Fruit fly (Drosophila melanogaster) whole organism, embryonic: ENCODE measurements around the gene CG31957.

Experiments
- Abd-B ChIP-seq: fragments of 200-800 bp; sonication (Bioruptor generic); optimal IDR thresholded peaks from 2 replicates; lab custom pipeline; 2018; ENCODE audit warnings: missing biosample characterization, mild to moderate bottlenecking, missing genetic modification characterization, moderate library complexity
- Asciz ChIP-seq: fragments of 200-800 bp; sonication (Bioruptor generic); optimal IDR thresholded peaks from 2 replicates; lab custom pipeline; 2017; ENCODE audit warnings: missing biosample characterization, mild to moderate bottlenecking, missing genetic modification characterization, missing genetic modification reagents
- BEAF-32 ChIP-seq: fragments of 200-800 bp; sonication (Bioruptor generic); optimal IDR thresholded peaks from 3 replicates; lab custom pipeline; 2017; ENCODE audit warnings: missing biosample characterization, missing genetic modification characterization, mild to moderate bottlenecking, moderate library complexity, missing genetic modification reagents
- CG10147 ChIP-seq: fragments of 200-800 bp; sonication (Bioruptor generic); optimal IDR thresholded peaks from 2 replicates; lab custom pipeline; 2019; ENCODE audit warnings: missing biosample characterization, mild to moderate bottlenecking, missing genetic modification characterization, moderate library complexity
- CG1024 ChIP-seq: fragments of 200-800 bp; sonication (Bioruptor generic); IDR thresholded peaks from 2 replicates; pipeline ENCODE4 v1.3.6; 2022; ENCODE audit warnings: missing biosample characterization, missing genetic modification characterization
- CG11247 ChIP-seq: fragments of 200-800 bp; sonication (Bioruptor generic); IDR thresholded peaks from 2 replicates; pipeline ENCODE4 v1.3.6; 2022; ENCODE audit warnings: missing biosample characterization, missing genetic modification characterization
- CG12219 ChIP-seq: fragments of 200-800 bp; sonication (Bioruptor generic); optimal IDR thresholded peaks from 3 replicates; lab custom pipeline; 2018; ENCODE audit warnings: missing biosample characterization, mild to moderate bottlenecking, missing genetic modification characterization
- CG13775 ChIP-seq: fragments of 200-800 bp; sonication (Bioruptor generic); optimal IDR thresholded peaks from 3 replicates; lab custom pipeline; 2017; ENCODE audit warnings: missing biosample characterization, mild to moderate bottlenecking, missing genetic modification characterization
- CG13894 ChIP-seq: fragments of 200-800 bp; sonication (Bioruptor generic); optimal IDR thresholded peaks from 3 replicates; lab custom pipeline; 2018; ENCODE audit warnings: missing biosample characterization, mild to moderate bottlenecking, missing genetic modification characterization, moderate library complexity
- CG16813 ChIP-seq: fragments of 200-800 bp; sonication (Bioruptor generic); IDR thresholded peaks from 3 replicates; pipeline ENCODE4 v1.3.6; 2022; ENCODE audit warnings: missing biosample characterization, missing genetic modification characterization; ENCODE audit not compliant: partially characterized antibody
- CG18476 ChIP-seq: fragments of 200-800 bp; sonication (Bioruptor generic); optimal IDR thresholded peaks from 2 replicates; lab custom pipeline; 2016; ENCODE audit warnings: missing biosample characterization, mild to moderate bottlenecking, missing genetic modification characterization
- CG2202 ChIP-seq: fragments of 200-800 bp; sonication (Bioruptor generic); optimal IDR thresholded peaks from 2 replicates; lab custom pipeline; 2018; ENCODE audit warnings: missing biosample characterization, mild to moderate bottlenecking, missing genetic modification characterization
- CG2712 ChIP-seq: fragments of 200-800 bp; optimal IDR thresholded peaks from 3 replicates; lab custom pipeline; 2019; ENCODE audit warnings: missing biosample characterization, mild to moderate bottlenecking, missing genetic modification characterization, moderate library complexity
- CG30020 ChIP-seq: fragments of 200-800 bp; optimal IDR thresholded peaks from 2 replicates; lab custom pipeline; 2019; ENCODE audit warnings: missing biosample characterization, mild to moderate bottlenecking, missing genetic modification characterization, moderate library complexity
- CG30403 ChIP-seq: fragments of 200-800 bp; sonication (Bioruptor generic); optimal IDR thresholded peaks from 3 replicates; lab custom pipeline; 2016; ENCODE audit warnings: missing biosample characterization, missing genetic modification characterization
- CG3065 ChIP-seq: fragments of 200-800 bp; sonication (Bioruptor generic); optimal IDR thresholded peaks from 2 replicates; lab custom pipeline; 2016; ENCODE audit warnings: missing biosample characterization, missing genetic modification characterization
- CG33213 ChIP-seq: fragments of 200-800 bp; sonication (Bioruptor generic); optimal IDR thresholded peaks from 3 replicates; lab custom pipeline; 2016; ENCODE audit warnings: missing biosample characterization, missing genetic modification characterization
- CG3847 ChIP-seq: fragments of 200-800 bp; sonication (Bioruptor generic); IDR thresholded peaks from 2 replicates; pipeline ENCODE4 v1.3.6; 2022; ENCODE audit warnings: missing biosample characterization, missing genetic modification characterization
- CG3995 ChIP-seq: fragments of 200-800 bp; sonication (Bioruptor generic); optimal IDR thresholded peaks from 3 replicates; lab custom pipeline; 2016; ENCODE audit warnings: missing biosample characterization, missing genetic modification characterization
- CG43689 ChIP-seq: fragments of 200-800 bp; sonication (Bioruptor generic); IDR thresholded peaks from 2 replicates; pipeline ENCODE4 v1.3.6; 2022; ENCODE audit warnings: missing biosample characterization, missing genetic modification characterization
- CG4730 ChIP-seq: fragments of 200-800 bp; sonication (Bioruptor generic); IDR thresholded peaks from 2 replicates; pipeline ENCODE4 v1.3.6; 2022; ENCODE audit warnings: missing biosample characterization, missing genetic modification characterization
- CG7357 ChIP-seq: fragments of 200-800 bp; sonication (Bioruptor generic); IDR thresholded peaks from 3 replicates; pipeline ENCODE4 v1.3.6; 2022; ENCODE audit warnings: missing biosample characterization, missing genetic modification characterization
- CG7372 ChIP-seq: fragments of 200-800 bp; sonication (Bioruptor generic); IDR thresholded peaks from 2 replicates; pipeline ENCODE4 v1.3.6; 2022; ENCODE audit warnings: missing biosample characterization, missing genetic modification characterization
- CG8089 ChIP-seq: fragments of 200-800 bp; sonication (Bioruptor generic); optimal IDR thresholded peaks from 3 replicates; lab custom pipeline; 2016; ENCODE audit warnings: missing biosample characterization, missing genetic modification characterization
- CG9215 ChIP-seq: fragments of 200-800 bp; sonication (Bioruptor generic); IDR thresholded peaks from 2 replicates; pipeline ENCODE4 v1.3.6; 2022; ENCODE audit warnings: missing biosample characterization, missing genetic modification characterization
- CG9437 ChIP-seq: fragments of 200-800 bp; sonication (Bioruptor generic); optimal IDR thresholded peaks from 2 replicates; lab custom pipeline; 2018; ENCODE audit warnings: missing biosample characterization, mild to moderate bottlenecking, missing genetic modification characterization
- CG9932 ChIP-seq: fragments of 200-800 bp; sonication (Bioruptor generic); IDR thresholded peaks from 2 replicates; pipeline ENCODE4 v1.3.6; 2022; ENCODE audit warnings: missing biosample characterization, missing genetic modification characterization
- Chrac-16 ChIP-seq: fragments of 200-800 bp; sonication (Bioruptor generic); optimal IDR thresholded peaks from 3 replicates; lab custom pipeline; 2016; ENCODE audit warnings: missing biosample characterization, missing genetic modification characterization
- D19B ChIP-seq: fragments of 200-800 bp; sonication (Bioruptor generic); optimal IDR thresholded peaks from 2 replicates; lab custom pipeline; 2017; ENCODE audit warnings: missing biosample characterization, mild to moderate bottlenecking, missing genetic modification characterization
- Dbx ChIP-seq: fragments of 200-800 bp; sonication (Bioruptor generic); IDR thresholded peaks from 3 replicates; pipeline ENCODE4 v1.3.6; 2022; ENCODE audit warnings: missing biosample characterization, missing genetic modification characterization
- ERR ChIP-seq: fragments of 200-800 bp; sonication (Bioruptor generic); optimal IDR thresholded peaks from 2 replicates; lab custom pipeline; 2016; ENCODE audit warnings: missing biosample characterization, missing genetic modification characterization
- Eip74EF ChIP-seq, 2 experiments: fragments of 200-800 bp in 1 of 2; fragments of >200 bp in 1 of 2; sonication (Bioruptor generic) in 1 of 2; optimal IDR thresholded peaks; 2 replicates each; lab custom pipeline; 2017 to 2019; ENCODE audit warnings: missing biosample characterization in 2 of 2, missing genetic modification characterization in 2 of 2, mild to moderate bottlenecking in 1 of 2, moderate library complexity in 1 of 2
- Ets97D ChIP-seq: fragments of 200-800 bp; sonication (Bioruptor generic); optimal IDR thresholded peaks from 3 replicates; lab custom pipeline; 2016; ENCODE audit warnings: missing biosample characterization, missing genetic modification characterization
- GATAe ChIP-seq: fragments of 200-800 bp; sonication (Bioruptor generic); conservative IDR thresholded peaks from 2 replicates; pipeline ENCODE4 v1.3.6; 2022; ENCODE audit warnings: missing biosample characterization, missing genetic modification characterization
- Gug ChIP-seq: fragments of 200-800 bp; sonication (Bioruptor generic); IDR thresholded peaks from 4 replicates; pipeline ENCODE4 v1.3.6; 2022; ENCODE audit warnings: missing biosample characterization, missing genetic modification characterization
- HLH3B ChIP-seq: fragments of 200-800 bp; sonication (Bioruptor generic); IDR thresholded peaks from 2 replicates; pipeline ENCODE4 v1.3.6; 2022; ENCODE audit warnings: missing biosample characterization, missing genetic modification characterization
- Meics ChIP-seq: fragments of 200-800 bp; sonication (Bioruptor generic); optimal IDR thresholded peaks from 2 replicates; lab custom pipeline; 2017; ENCODE audit warnings: missing biosample characterization, mild to moderate bottlenecking, missing genetic modification characterization
- NFAT ChIP-seq: fragments of 200-800 bp; sonication (Bioruptor generic); IDR thresholded peaks from 2 replicates; pipeline ENCODE4 v1.3.6; 2022; ENCODE audit warnings: missing biosample characterization, missing genetic modification characterization
- Nf-YA ChIP-seq: fragments of 200-800 bp; sonication (Bioruptor generic); IDR thresholded peaks from 2 replicates; pipeline ENCODE4 v1.3.6; 2022; ENCODE audit warnings: missing biosample characterization, missing genetic modification characterization
- Optix ChIP-seq: fragments of 200-800 bp; sonication (Bioruptor generic); IDR thresholded peaks from 3 replicates; pipeline ENCODE4 v1.3.6; 2022; ENCODE audit warnings: missing biosample characterization, missing genetic modification characterization
- Pdp1 ChIP-seq, 2 experiments: fragments of 200-800 bp; sonication (Bioruptor generic); optimal IDR thresholded peaks; 3 replicates each; lab custom pipeline; 2016; ENCODE audit warnings: missing biosample characterization in 2 of 2, missing genetic modification characterization in 2 of 2, mild to moderate bottlenecking in 1 of 2, moderate library complexity in 1 of 2
- Ptx1 ChIP-seq: fragments of 200-800 bp; sonication (Bioruptor generic); IDR thresholded peaks from 2 replicates; pipeline ENCODE4 v1.3.6; 2022; ENCODE audit warnings: missing biosample characterization, missing genetic modification characterization
- Sox100B ChIP-seq: fragments of 200-800 bp; sonication (Bioruptor generic); optimal IDR thresholded peaks from 3 replicates; lab custom pipeline; 2018; ENCODE audit warnings: missing biosample characterization, mild to moderate bottlenecking, missing genetic modification characterization
- chinmo ChIP-seq: fragments of 200-800 bp; sonication (Bioruptor generic); IDR thresholded peaks from 4 replicates; pipeline ENCODE4 v1.3.6; 2022; ENCODE audit warnings: missing biosample characterization, missing genetic modification characterization; ENCODE audit not compliant: partially characterized antibody
- crp ChIP-seq, 2 experiments: fragments of 200-800 bp; sonication (Bioruptor generic); optimal IDR thresholded peaks; 2 replicates in 1 of 2; 3 replicates in 1 of 2; lab custom pipeline; 2017; ENCODE audit warnings: missing biosample characterization in 2 of 2, missing genetic modification characterization in 2 of 2, mild to moderate bottlenecking in 1 of 2, moderate library complexity in 1 of 2
- eve ChIP-seq, 2 experiments: fragments of >200 bp; optimal IDR thresholded peaks; 2 replicates each; lab custom pipeline; 2017; ENCODE audit warnings: missing biosample characterization in 2 of 2, missing genetic modification characterization in 2 of 2
- hb ChIP-seq: fragments of 200-800 bp; sonication (Bioruptor generic); IDR thresholded peaks from 3 replicates; pipeline ENCODE4 v1.3.6; 2022; ENCODE audit warnings: missing biosample characterization, missing genetic modification characterization; ENCODE audit not compliant: partially characterized antibody
- onecut ChIP-seq: fragments of 200-800 bp; sonication (Bioruptor generic); IDR thresholded peaks from 2 replicates; pipeline ENCODE4 v1.3.6; 2022; ENCODE audit warnings: missing biosample characterization, missing genetic modification characterization
- otp ChIP-seq: fragments of 200-800 bp; sonication (Bioruptor generic); IDR thresholded peaks from 3 replicates; pipeline ENCODE4, ENCODE4 v1.3.6; 2022; ENCODE audit warnings: missing biosample characterization, missing genetic modification characterization
- row ChIP-seq: fragments of 200-800 bp; sonication (Bioruptor generic); IDR thresholded peaks from 3 replicates; pipeline ENCODE4 v1.3.6; 2022; ENCODE audit warnings: missing biosample characterization, missing genetic modification characterization
- sim ChIP-seq: fragments of 200-800 bp; sonication (Bioruptor generic); IDR thresholded peaks from 2 replicates; pipeline ENCODE4 v1.3.6; 2022; ENCODE audit warnings: missing biosample characterization, missing genetic modification characterization
- sisA ChIP-seq: fragments of 200-800 bp; sonication (Bioruptor generic); IDR thresholded peaks from 2 replicates; pipeline ENCODE4 v1.3.6; 2022; ENCODE audit warnings: missing biosample characterization, missing genetic modification characterization

CG31957 gene

dm6 chr2L:3856372-3856771 lies 15.9 kb downstream of the CG31957 start (continued):
- no peak for TF ChIP-seq GATAe
- no peak for TF ChIP-seq Optix (GFP tag; lab: Robert Waterston, UW)
- no peak for TF ChIP-seq CG30020
- TF ChIP-seq Meics (GFP tag; lab: Kevin White, UChicago), result no peak
- TF ChIP-seq onecut, result no peak
- no peak for TF ChIP-seq hb (GFP tag; lab: Robert Waterston, UW)
- TF ChIP-seq row (GFP tag; lab: Robert Waterston, UW), result peak; percentile 47
- no peak for TF ChIP-seq CG4730
- TF ChIP-seq CG9932 (GFP tag; lab: Robert Waterston, UW), result no peak
- TF ChIP-seq CG3847 (GFP tag; lab: Robert Waterston, UW), result no peak
- TF ChIP-seq CG2712 (tag; lab: Kevin White, UChicago), result peak; percentile 82
- TF ChIP-seq CG9437, result no peak
- no peak for TF ChIP-seq crp (GFP tag; optimal IDR thresholded peaks at IDR 0.05; lab: Kevin White, UChicago)
- no peak for TF ChIP-seq CG7357 (GFP tag; lab: Robert Waterston, UW)
- TF ChIP-seq otp (GFP tag; lab: Robert Waterston, UW), result no peak
- no peak for TF ChIP-seq CG18476 (GFP tag; lab: Kevin White, UChicago)
- no peak for TF ChIP-seq Gug (GFP tag; lab: Robert Waterston, UW)
- no peak for TF ChIP-seq Nf-YA (GFP tag; lab: Robert Waterston, UW)
- no peak for TF ChIP-seq CG43689
- TF ChIP-seq Chrac-16 (GFP tag; lab: Kevin White, UChicago), result peak; percentile 9
- TF ChIP-seq NFAT (GFP tag; lab: Robert Waterston, UW), result no peak
- TF ChIP-seq D19B (GFP tag; lab: Kevin White, UChicago), result no peak
- TF ChIP-seq Ets97D (GFP tag; lab: Kevin White, UChicago), result no peak
- no peak for TF ChIP-seq CG7372
- TF ChIP-seq CG12219 (GFP tag; lab: Kevin White, UChicago), result no peak
- no peak for TF ChIP-seq CG10147 (GFP tag; lab: Kevin White, UChicago)
- no peak for TF ChIP-seq CG11247
- no peak for TF ChIP-seq HLH3B
- no peak for TF ChIP-seq CG13894 (tag; lab: Kevin White, UChicago)
- peak; percentile 35 for TF ChIP-seq Asciz (GFP tag; lab: Kevin White, UChicago)
- no peak for TF ChIP-seq CG8089
- TF ChIP-seq CG9215 (GFP tag; lab: Robert Waterston, UW), result no peak
- no peak for TF ChIP-seq Dbx (GFP tag; lab: Robert Waterston, UW)
- TF ChIP-seq Ptx1 (GFP tag; lab: Robert Waterston, UW), result peak; percentile 34; the same call in 1 of the 2 replicates
- no peak for TF ChIP-seq sim (GFP tag; lab: Robert Waterston, UW)
- TF ChIP-seq CG3065 (GFP tag; lab: Kevin White, UChicago), result no peak
- peak; percentile 32 for TF ChIP-seq CG30403 (GFP tag; lab: Kevin White, UChicago)
- peak; percentile 50 for TF ChIP-seq sisA (GFP tag; lab: Robert Waterston, UW)
- peak in 1 of 2 experiments; percentile 31 for TF ChIP-seq Pdp1 (GFP tag; optimal IDR thresholded peaks at IDR 0.05; lab: Kevin White, UChicago)
- no peak for TF ChIP-seq CG16813
- TF ChIP-seq Abd-B (GFP tag; lab: Kevin White, UChicago), result no peak
- no peak for TF ChIP-seq Eip74EF (GFP tag; optimal IDR thresholded peaks at IDR 0.05; lab: Kevin White, UChicago)
- no peak for TF ChIP-seq CG3995 (GFP tag; lab: Kevin White, UChicago)
- no peak for TF ChIP-seq BEAF-32 (GFP tag; lab: Kevin White, UChicago)
- no peak for TF ChIP-seq CG1024 (GFP tag; lab: Robert Waterston, UW)
- TF ChIP-seq CG13775, result no peak
- TF ChIP-seq Sox100B (GFP tag; lab: Kevin White, UChicago), result peak; percentile 40
- TF ChIP-seq eve (GFP tag; optimal IDR thresholded peaks at IDR 0.05; lab: Kevin White, UChicago), result peak in 1 of 2 experiments; percentile 86
- no peak for TF ChIP-seq chinmo (GFP tag; lab: Robert Waterston, UW)
- TF ChIP-seq ERR, result no peak
- peak; percentile 24 for TF ChIP-seq CG2202 (tag; lab: Kevin White, UChicago)
- TF ChIP-seq CG33213 (GFP tag; lab: Kevin White, UChicago), result peak; percentile 14
